Worm (Caenorhabditis elegans): ENCODE data around the gene Y46D2A.2.
"Not testable (repeated sequence)": the region's sequence is repeated elsewhere in the genome, so short reads cannot be mapped to it uniquely, and the experiment has no call there.

Gene Y46D2A.2

DNA sequence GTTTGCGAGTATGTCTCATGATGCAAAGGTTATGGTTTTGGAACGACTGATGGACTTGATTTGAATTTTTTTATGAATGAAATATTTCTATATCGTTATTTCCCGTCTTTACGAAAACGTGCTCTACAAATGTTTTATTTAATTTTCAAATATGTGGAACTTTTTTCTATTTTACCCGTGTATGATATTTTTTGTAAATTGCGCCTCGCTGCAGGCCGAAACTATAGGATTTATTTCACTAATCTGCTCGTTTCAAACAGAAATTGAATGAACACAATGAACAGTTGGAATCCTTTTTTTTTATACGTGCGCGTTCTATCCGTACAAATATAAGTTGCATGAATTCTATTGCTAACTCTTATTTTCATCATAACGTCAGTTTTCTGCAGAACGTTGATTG is 25.2 kb downstream of the Y46D2A.2 start, which contains the start of gene btb-18:
TSS of gene btb-18 (plus strand) at position 301 of the 400 bp plus-strand sequence.
- TF ChIP-seq ztf-11 (tag; optimal IDR thresholded peaks at IDR 0.05) (no peak), snpc-4 (tag; optimal IDR thresholded peaks at IDR 0.05) (no peak), sem-2 (GFP tag; optimal IDR thresholded peaks at IDR 0.05) (no peak), sptf-1 (tag; optimal IDR thresholded peaks at IDR 0.05) (no peak), nhr-76 (tag; optimal IDR thresholded peaks at IDR 0.05) (no peak), hlh-1 (tag; optimal IDR thresholded peaks at IDR 0.05) (no peak), blmp-1 (tag; optimal IDR thresholded peaks at IDR 0.05) (no peak), ceh-43 (GFP tag; optimal IDR thresholded peaks at IDR 0.05) (no peak), nhr-12 (tag; optimal IDR thresholded peaks at IDR 0.05) (no peak), mep-1 (tag; optimal IDR thresholded peaks at IDR 0.05) (no peak)

DNA sequence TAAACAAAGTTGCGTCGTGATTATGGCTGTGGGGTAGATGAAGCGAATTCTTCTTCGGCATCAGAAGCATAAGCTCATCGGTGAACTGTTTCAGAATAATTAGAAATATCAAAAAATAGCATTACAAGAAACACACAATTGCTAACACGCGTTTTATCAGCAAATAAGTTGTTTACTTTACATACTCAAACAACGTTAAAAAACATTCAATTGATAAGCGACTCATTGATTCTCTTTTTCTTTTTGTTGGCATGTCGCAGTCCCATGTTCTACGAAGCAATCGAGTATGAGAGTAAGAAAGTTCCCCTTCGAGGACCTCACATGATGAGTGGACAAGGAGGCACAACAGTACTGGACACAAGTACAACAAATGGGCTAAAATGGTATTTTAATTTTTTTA is 26.4 kb downstream of the Y46D2A.2 start, which contains the start of gene btb-16:
TSS of gene btb-16 (plus strand) at position 240 of the 400 bp plus-strand sequence.
- TF ChIP-seq nhr-2 (tag; optimal IDR thresholded peaks at IDR 0.05) (no peak), ceh-43 (GFP tag; optimal IDR thresholded peaks at IDR 0.05) (no peak), nhr-12 (tag; optimal IDR thresholded peaks at IDR 0.05) (no peak), blmp-1 (tag; optimal IDR thresholded peaks at IDR 0.05) (no peak), bed-3 (GFP tag; optimal IDR thresholded peaks at IDR 0.05) (no peak), cnd-1 (tag; optimal IDR thresholded peaks at IDR 0.05) (no peak), lin-32 (GFP tag; optimal IDR thresholded peaks at IDR 0.05) (no peak)

ce11 chrII:3295193-3295592 is 27.9 kb downstream of the Y46D2A.2 start, which contains the start of gene btb-17:
TSS of gene btb-17 (plus strand) at chrII:3295405.
- TF ChIP-seq M03D4.4 (tag; optimal IDR thresholded peaks at IDR 0.05) (no peak), pha-4 (tag; optimal IDR thresholded peaks at IDR 0.05) (no peak), elt-1 (tag; optimal IDR thresholded peaks at IDR 0.05; ENCODE audit: borderline replicate concordance, insufficient read depth) (no peak), tbx-8 (GFP tag; optimal IDR thresholded peaks at IDR 0.05) (no peak), unc-120 (tag; optimal IDR thresholded peaks at IDR 0.05; ENCODE audit: poor library complexity, severe bottlenecking) (no peak), ces-1 (GFP tag; optimal IDR thresholded peaks at IDR 0.05) (no peak), zip-8 (tag; optimal IDR thresholded peaks at IDR 0.05) (no peak), lsy-2 (tag; optimal IDR thresholded peaks at IDR 0.05) (no peak), mls-2 (tag; optimal IDR thresholded peaks at IDR 0.05) (no peak), nhr-12 (tag; optimal IDR thresholded peaks at IDR 0.05) (no peak), unc-62 (GFP tag; optimal IDR thresholded peaks at IDR 0.05) (no peak), nhr-2 (tag; optimal IDR thresholded peaks at IDR 0.05) (no peak), snpc-4 (tag; optimal IDR thresholded peaks at IDR 0.05) (no peak), ztf-11 (tag; optimal IDR thresholded peaks at IDR 0.05) (no peak), blmp-1 (tag; optimal IDR thresholded peaks at IDR 0.05) (no peak), mep-1 (tag; optimal IDR thresholded peaks at IDR 0.05) (no peak), nhr-237 (tag; optimal IDR thresholded peaks at IDR 0.05) (no peak), mab-5 (tag; optimal IDR thresholded peaks at IDR 0.05) (no peak), ceh-83 (GFP tag; optimal IDR thresholded peaks at IDR 0.05) (no peak), flh-1 (GFP tag; optimal IDR thresholded peaks at IDR 0.05) (no peak)

DNA sequence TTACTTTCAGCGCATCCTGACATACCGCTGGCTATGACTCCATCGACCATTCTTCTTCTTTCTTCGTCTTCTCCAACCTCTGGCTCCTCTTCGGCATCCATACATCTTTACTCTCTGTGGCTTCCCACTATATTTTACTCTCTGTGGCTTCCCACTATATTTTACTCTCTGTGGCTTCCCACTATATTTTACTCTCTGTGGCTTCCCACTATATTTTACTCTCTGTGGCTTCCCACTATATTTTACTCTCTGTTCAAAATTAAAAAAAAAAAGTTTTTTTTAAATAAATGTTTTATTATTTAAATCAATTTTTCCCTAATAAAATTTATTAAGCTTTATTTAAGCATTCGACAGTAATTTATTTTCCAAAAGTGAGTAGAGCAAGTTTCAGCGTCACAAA is 32.5 kb downstream of the Y46D2A.2 start, which contains the start of gene F39E9.14:
TSS of gene F39E9.14 (minus strand) at position 101 of the 400 bp plus-strand sequence.
- TF ChIP-seq nhr-28 (tag; optimal IDR thresholded peaks at IDR 0.05); ceh-43 (GFP tag; optimal IDR thresholded peaks at IDR 0.05); ceh-83 (GFP tag; optimal IDR thresholded peaks at IDR 0.05): not testable (repeated sequence)

- TF ChIP-seq tbx-8 (GFP tag; optimal IDR thresholded peaks at IDR 0.05) (no peak), snpc-4 (tag; optimal IDR thresholded peaks at IDR 0.05) (no peak), unc-62 (GFP tag; optimal IDR thresholded peaks at IDR 0.05) (no peak), lin-13 (tag; optimal IDR thresholded peaks at IDR 0.05) (no peak), ztf-11 (tag; optimal IDR thresholded peaks at IDR 0.05) (no peak), mep-1 (tag; optimal IDR thresholded peaks at IDR 0.05) (no peak), unc-39 (tag; optimal IDR thresholded peaks at IDR 0.05) (no peak), flh-1 (GFP tag; optimal IDR thresholded peaks at IDR 0.05) (no peak), unc-120 (tag; optimal IDR thresholded peaks at IDR 0.05; ENCODE audit: poor library complexity, severe bottlenecking) (no peak), bed-3 (GFP tag; optimal IDR thresholded peaks at IDR 0.05) (no peak), M03D4.4 (tag; optimal IDR thresholded peaks at IDR 0.05) (no peak), nhr-76 (tag; optimal IDR thresholded peaks at IDR 0.05) (no peak), drap-1 (GFP tag; optimal IDR thresholded peaks at IDR 0.05) (no peak), sptf-1 (tag; optimal IDR thresholded peaks at IDR 0.05) (no peak), nhr-2 (tag; optimal IDR thresholded peaks at IDR 0.05) (no peak), mls-2 (tag; optimal IDR thresholded peaks at IDR 0.05) (no peak), pha-4 (tag; optimal IDR thresholded peaks at IDR 0.05) (no peak)
Measured at ce11 chrII:3287073-3287472, 36.0 kb downstream of the Y46D2A.2 start, which contains the start of gene sri-63. TSS of gene sri-63 (plus strand) at chrII:3287373.

All from whole organism, mixed stage, embryonic.